Fruit fly (Drosophila melanogaster) Kc167 (cell line): ENCODE measurements around the gene CG11698.

Experiments
- Myc ChIP-seq: fragments of >200 bp; optimal IDR thresholded peaks from 2 replicates; lab custom pipeline; 2017; ENCODE audit warnings: missing external identifiers
- Sin3A ChIP-seq: fragments of >200 bp; optimal IDR thresholded peaks from 2 replicates; lab custom pipeline; 2018; ENCODE audit warnings: missing external identifiers
- h ChIP-seq: fragments of >200 bp; optimal IDR thresholded peaks from 3 replicates; lab custom pipeline; 2018; ENCODE audit warnings: missing external identifiers
- insv ChIP-seq: fragments of >200 bp; optimal IDR thresholded peaks from 3 replicates; lab custom pipeline; 2018; ENCODE audit warnings: missing external identifiers
- psq ChIP-seq: fragments of >200 bp; optimal IDR thresholded peaks from 2 replicates; lab custom pipeline; 2017; ENCODE audit warnings: missing external identifiers
- ttk ChIP-seq: sonication (Bioruptor generic); optimal IDR thresholded peaks from 2 replicates; lab custom pipeline; 2017; ENCODE audit warnings: missing external identifiers

The CG11698 gene

dm6 chr3R:8287697-8288096 lies 24.3 kb upstream of the CG11698 start, which contains the start of gene Nazo:
Nazo (plus strand) TSS chr3R:8287876.
- TF ChIP-seq Sin3A (lab: Kevin White, UChicago) (no peak), psq (lab: Kevin White, UChicago) (no peak), h (lab: Kevin White, UChicago) (no peak), insv (lab: Kevin White, UChicago) (no peak), ttk (no peak), Myc (no peak)

- TF ChIP-seq Myc (no peak), Sin3A (lab: Kevin White, UChicago) (no peak), insv (lab: Kevin White, UChicago) (no peak), psq (lab: Kevin White, UChicago) (no peak)
Measured at dm6 chr3R:8288790-8289189, 23.2 kb upstream of the CG11698 start.

DNA sequence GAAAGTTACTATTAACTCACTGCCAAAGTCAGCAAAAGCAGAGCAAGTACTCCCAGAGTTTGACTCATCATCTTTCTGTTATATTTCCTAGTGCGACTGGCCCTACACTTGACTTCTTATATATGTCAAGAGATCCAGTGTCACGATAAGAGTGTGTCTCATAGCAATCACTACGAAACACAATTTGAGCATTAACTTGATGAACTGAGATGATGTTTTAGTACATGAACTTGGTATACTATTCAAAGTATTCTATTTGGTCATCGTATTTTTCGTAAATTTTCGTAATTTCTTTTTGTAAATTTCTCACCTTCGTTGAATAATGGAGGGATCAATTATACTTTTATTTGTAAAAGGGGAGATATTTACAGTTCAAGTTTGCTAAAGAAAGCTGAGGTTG lies 21.5 kb upstream of the CG11698 start, which contains the start of gene CG11672:
TSS of gene CG11672 (minus strand) at position 101 of the 400 bp plus-strand sequence.
- TF ChIP-seq Sin3A (lab: Kevin White, UChicago) = no peak
- no peak for TF ChIP-seq h (lab: Kevin White, UChicago)
- TF ChIP-seq ttk = no peak
- TF ChIP-seq psq (lab: Kevin White, UChicago) = no peak
- TF ChIP-seq insv (lab: Kevin White, UChicago) = no peak
- no peak for TF ChIP-seq Myc

DNA sequence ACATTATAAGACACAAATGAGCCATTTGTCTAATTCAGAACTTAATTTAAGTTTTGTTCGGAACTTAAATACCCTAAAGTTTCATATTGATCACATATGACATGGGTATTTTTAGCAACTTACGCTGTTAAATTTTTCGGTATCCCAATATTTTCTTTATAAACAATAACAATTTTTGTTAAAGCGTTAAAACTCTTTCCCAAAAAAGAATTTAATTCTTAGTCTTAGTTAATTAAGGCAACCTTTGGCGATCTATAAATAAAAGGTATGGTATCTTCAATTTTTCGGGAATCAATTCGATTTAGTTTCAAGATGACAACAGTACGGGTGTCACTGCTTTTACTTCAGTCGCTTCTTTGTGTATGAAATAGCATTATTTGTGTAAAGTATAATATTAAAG lies 21.0 kb upstream of the CG11698 start, which contains the start of gene CG31464:
TSS of gene CG31464 (plus strand) at position 301 of the 400 bp plus-strand sequence.
- TF ChIP-seq psq (lab: Kevin White, UChicago) (no peak), h (lab: Kevin White, UChicago) (no peak), Myc (no peak), Sin3A (lab: Kevin White, UChicago) (no peak), ttk (no peak), insv (lab: Kevin White, UChicago) (no peak)

dm6 chr3R:8292034-8292433 lies 20.0 kb upstream of the CG11698 start, which contains the start of gene CG31463:
CG31463 (plus strand) TSS chr3R:8292335.
- TF ChIP-seq psq (lab: Kevin White, UChicago) (no peak), Sin3A (lab: Kevin White, UChicago) (no peak), ttk (no peak), Myc (no peak), insv (lab: Kevin White, UChicago) (no peak), h (lab: Kevin White, UChicago) (no peak)

DNA sequence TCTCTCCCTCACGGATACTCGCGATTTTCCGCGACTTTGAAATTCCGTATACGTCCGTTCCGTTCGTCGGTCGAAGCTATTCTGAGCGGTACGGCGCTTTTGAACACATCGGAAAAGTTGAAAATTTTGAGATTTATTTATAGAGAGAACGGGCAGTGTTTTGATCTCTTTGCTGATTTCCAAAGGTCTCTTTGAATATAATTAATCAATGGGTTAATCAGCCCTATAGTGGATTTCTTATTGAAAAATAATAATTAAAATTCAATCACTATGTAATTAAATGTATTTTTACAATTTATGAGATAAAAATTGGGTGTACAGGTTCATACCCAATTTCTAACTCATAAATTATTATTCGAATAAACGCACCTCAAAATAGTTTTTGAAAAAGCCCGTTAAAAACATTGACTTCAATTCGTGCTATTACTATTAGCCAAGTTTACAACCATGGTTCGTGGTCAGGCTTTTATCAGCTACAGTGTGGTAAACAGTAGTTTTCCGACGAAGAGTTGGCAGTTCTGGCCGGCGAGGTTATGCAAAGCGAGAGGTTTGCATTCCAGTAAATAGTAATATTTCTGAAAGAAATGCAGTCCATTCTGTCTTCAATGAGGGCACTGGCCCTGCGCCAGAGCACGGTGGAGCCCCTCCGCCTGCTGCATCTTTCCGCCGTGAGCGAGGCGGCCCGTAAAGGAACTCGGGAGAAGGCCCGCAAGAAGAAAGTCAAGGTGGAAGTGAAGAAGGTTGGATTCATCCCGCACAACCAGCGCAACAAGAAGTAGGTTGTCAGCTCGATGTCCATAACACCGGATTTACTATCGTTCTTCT lies 10.8 kb upstream of the CG11698 start, which contains the start of the genes CG9626 and mRpL1:
TSS of gene CG9626 (minus strand) at position 51 of the 825 bp plus-strand sequence.
TSS of gene mRpL1 (plus strand) at position 513 of the 825 bp plus-strand sequence.
- no peak for TF ChIP-seq insv (lab: Kevin White, UChicago)
- no peak for TF ChIP-seq ttk
- no peak for TF ChIP-seq Sin3A (lab: Kevin White, UChicago)
- TF ChIP-seq h (lab: Kevin White, UChicago) = no peak
- no peak for TF ChIP-seq Myc
- TF ChIP-seq psq (lab: Kevin White, UChicago) = no peak

dm6 chr3R:8303848-8304247 lies 8.1 kb upstream of the CG11698 start, which contains the start of gene nac:
nac (minus strand) TSS chr3R:8304023.
- no peak for TF ChIP-seq ttk
- no peak for TF ChIP-seq psq (lab: Kevin White, UChicago)
- no peak for TF ChIP-seq Myc
- no peak for TF ChIP-seq Sin3A (lab: Kevin White, UChicago)
- TF ChIP-seq insv (lab: Kevin White, UChicago) = no peak
- TF ChIP-seq h (lab: Kevin White, UChicago) = no peak

DNA sequence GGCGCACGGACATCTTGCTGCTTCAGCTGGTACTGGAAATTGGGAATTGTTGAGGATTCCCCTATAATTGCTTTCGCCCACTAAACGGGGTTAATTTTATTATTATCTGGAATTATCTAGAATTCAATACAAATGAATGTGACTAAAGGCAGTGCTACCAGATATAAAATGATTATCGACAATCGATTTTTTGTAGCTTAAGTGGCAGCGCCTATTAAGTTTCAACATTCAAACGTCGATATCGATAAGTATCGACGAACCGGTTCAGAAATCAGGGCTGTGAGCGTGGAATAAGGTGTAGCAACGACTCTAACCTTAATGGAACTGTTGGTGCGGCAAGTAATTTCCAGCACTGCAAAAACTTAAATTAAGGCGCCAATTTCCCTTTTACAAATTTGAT lies 6.9 kb upstream of the CG11698 start, which contains the start of gene Sgt1:
TSS of gene Sgt1 (minus strand) at position 165 of the 400 bp plus-strand sequence.
- TF ChIP-seq Sin3A (lab: Kevin White, UChicago) (no peak), Myc (no peak)

DNA sequence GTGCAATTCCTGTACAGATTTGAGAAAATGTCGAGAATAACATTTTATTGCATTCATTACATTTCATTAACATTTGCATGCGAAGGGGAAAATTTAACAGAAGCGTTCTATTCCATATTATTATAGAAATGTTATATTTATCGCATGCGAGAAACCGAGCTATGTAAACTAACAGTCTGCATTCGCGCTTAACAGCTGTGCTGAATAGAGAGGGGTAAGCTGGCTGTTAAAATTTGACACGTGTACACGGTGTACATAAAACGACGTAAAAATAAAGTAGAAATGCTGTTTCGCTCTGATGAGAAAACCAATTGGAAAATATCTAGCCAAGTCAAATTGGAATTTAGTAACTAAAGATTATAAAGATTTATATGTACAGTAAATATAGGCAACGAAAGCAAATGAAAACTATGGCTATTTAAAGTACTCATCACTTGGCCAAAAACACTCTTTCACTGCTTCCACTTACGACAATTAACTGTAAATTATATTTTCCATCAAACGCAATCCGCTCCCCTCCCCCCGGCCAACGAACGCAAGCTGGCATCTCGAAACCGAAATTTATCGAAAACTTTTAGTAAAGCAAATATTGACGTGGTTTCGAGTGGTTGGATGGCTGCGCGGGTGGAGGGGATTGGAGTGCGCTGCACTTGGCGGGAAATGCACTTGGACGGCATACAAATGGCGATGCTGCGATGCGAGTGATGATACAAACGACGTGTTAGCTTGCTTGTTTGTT lies 5.6 kb upstream of the CG11698 start:
- TF ChIP-seq Myc (no peak), ttk (no peak)

dm6 chr3R:8306927-8307261 lies 5.1 kb upstream of the CG11698 start:
- TF ChIP-seq ttk (no peak), psq (lab: Kevin White, UChicago) (no peak), h (lab: Kevin White, UChicago) (no peak), Sin3A (lab: Kevin White, UChicago) (no peak), insv (lab: Kevin White, UChicago) (no peak), Myc (no peak)

DNA sequence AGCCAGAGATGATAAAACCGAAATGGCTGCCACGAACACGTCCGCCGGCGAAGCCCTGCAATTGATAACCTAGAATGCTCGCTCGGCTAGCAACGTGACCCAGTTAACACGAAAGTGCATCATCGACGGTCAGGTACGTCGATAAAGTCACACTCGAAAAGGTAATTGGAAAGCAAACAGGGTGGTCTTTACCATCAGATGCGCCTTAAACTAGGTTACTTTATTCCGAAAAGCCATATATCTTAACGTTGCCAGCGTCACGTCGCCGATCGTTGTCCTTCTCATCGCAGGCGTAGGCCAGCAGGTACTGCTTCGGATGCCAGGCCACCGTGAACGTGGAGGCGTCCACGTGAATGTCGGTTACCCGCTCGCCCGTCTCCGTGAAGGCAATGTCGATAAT lies 4.7 kb upstream of the CG11698 start:
- no peak for TF ChIP-seq insv (lab: Kevin White, UChicago)
- no peak for TF ChIP-seq ttk
- TF ChIP-seq psq (lab: Kevin White, UChicago) = no peak
- TF ChIP-seq Myc = no peak
- no peak for TF ChIP-seq Sin3A (lab: Kevin White, UChicago)

DNA sequence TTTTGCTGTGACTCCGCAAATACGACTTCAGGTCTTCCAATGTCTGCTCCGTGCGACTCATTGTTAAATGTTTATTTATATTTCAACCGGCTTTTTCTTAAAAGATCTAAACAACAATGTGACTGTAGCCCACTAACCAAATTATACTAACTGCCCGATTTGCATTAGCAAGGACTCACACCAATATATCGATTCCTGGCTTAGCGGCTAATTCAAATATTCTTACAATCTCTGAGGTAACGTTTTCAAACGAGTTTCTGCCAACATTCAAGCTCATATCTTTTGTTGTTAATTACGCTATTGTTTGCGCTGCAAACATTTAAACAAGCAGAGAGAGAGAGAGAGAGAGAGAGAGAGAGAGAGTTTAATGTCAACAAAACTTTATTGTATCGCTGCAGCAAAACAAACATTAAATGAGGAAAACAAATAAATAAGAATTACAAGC lies 3.5 kb upstream of the CG11698 start, which contains the start of gene tex:
TSS of gene tex (minus strand) at position 131 of the 445 bp plus-strand sequence.
- no peak for TF ChIP-seq ttk
- no peak for TF ChIP-seq h (lab: Kevin White, UChicago)
- TF ChIP-seq psq (lab: Kevin White, UChicago) = no peak
- TF ChIP-seq Myc = no peak
- no peak for TF ChIP-seq Sin3A (lab: Kevin White, UChicago)
- no peak for TF ChIP-seq insv (lab: Kevin White, UChicago)
